Worm (Caenorhabditis elegans) whole organism, L3 larva: ENCODE results near the gene R05H5.7.
A peak's percentile ranks its signal among the peaks of the same experiment; 100 is the strongest.

Experiments
- fkh-10 ChIP-seq: sonication (generic microtip); optimal IDR thresholded peaks from 2 replicates; lab custom pipeline; 2017; ENCODE audit warnings: missing biosample characterization, missing genetic modification reagents, missing genetic modification characterization
- nhr-11 ChIP-seq: fragments of 150-350 bp; optimal IDR thresholded peaks from 2 replicates; lab custom pipeline; 2014; ENCODE audit warnings: missing biosample characterization, missing genetic modification characterization
- snpc-4 ChIP-seq: fragments of 150-350 bp; optimal IDR thresholded peaks from 2 replicates; lab custom pipeline; 2014; ENCODE audit warnings: missing biosample characterization, missing genetic modification characterization

ce11 chrII:10166365-10166764, 25.9 kb upstream of the R05H5.7 start:
- no peak for TF ChIP-seq snpc-4 (tag; lab: Kevin White, UChicago)
- TF ChIP-seq nhr-11 (tag; lab: Kevin White, UChicago) = peak; percentile 62
- no peak for TF ChIP-seq fkh-10 (GFP tag; lab: Kevin White, UChicago)
